Fruit fly (Drosophila melanogaster): Measurements from ENCODE around the gene MED7.

MED7 gene

dm6 chr3R:10760966-10761855, at the start of gene MED7, which contains the start of gene Cap-H2:
Gene MED7 (minus strand): TSS chr3R:10761032.
Gene Cap-H2 (plus strand): TSS chr3R:10761310.
- peak; percentile 36 for TF ChIP-seq Clk (GFP tag; optimal IDR thresholded peaks at IDR 0.05)
- TF ChIP-seq Hr96 (GFP tag; optimal IDR thresholded peaks at IDR 0.05): peak; percentile 76
- TF ChIP-seq pad (GFP tag; optimal IDR thresholded peaks at IDR 0.05): peak; percentile 68
- TF ChIP-seq CG14711 (tag; optimal IDR thresholded peaks at IDR 0.05): peak; percentile 65
- TF ChIP-seq CG11617 (GFP tag; optimal IDR thresholded peaks at IDR 0.05): peak; percentile 50
- TF ChIP-seq bab1 (GFP tag; optimal IDR thresholded peaks at IDR 0.05): peak; percentile 76
- peak; percentile 51 for TF ChIP-seq CG7101 (tag; optimal IDR thresholded peaks at IDR 0.05)
- TF ChIP-seq CG12768 (GFP tag; optimal IDR thresholded peaks at IDR 0.05): no peak
- TF ChIP-seq tj (GFP tag; optimal IDR thresholded peaks at IDR 0.05): peak; percentile 28
- TF ChIP-seq kay (GFP tag; ENCODE audit: borderline replicate concordance): peak; percentile 56
- TF ChIP-seq toe (GFP tag; optimal IDR thresholded peaks at IDR 0.05): peak; percentile 92
- TF ChIP-seq CG7045 (GFP tag; optimal IDR thresholded peaks at IDR 0.05): peak; percentile 79
- peak; percentile 79 for TF ChIP-seq CG1620 (GFP tag; optimal IDR thresholded peaks at IDR 0.05)
- peak; percentile 73 for TF ChIP-seq CG5204 (GFP tag; optimal IDR thresholded peaks at IDR 0.05)
- TF ChIP-seq Crg-1 (GFP tag; optimal IDR thresholded peaks at IDR 0.05): peak; percentile 63
- no peak for TF ChIP-seq cnc (optimal IDR thresholded peaks at IDR 0.05)
- TF ChIP-seq cic (GFP tag; optimal IDR thresholded peaks at IDR 0.05): peak; percentile 83
- TF ChIP-seq Mnt (GFP tag; optimal IDR thresholded peaks at IDR 0.05): peak; percentile 72
- TF ChIP-seq CG33017 (tag; optimal IDR thresholded peaks at IDR 0.05): peak; percentile 30
- peak; percentile 53 for TF ChIP-seq ovo (GFP tag; optimal IDR thresholded peaks at IDR 0.05)

- no peak for TF ChIP-seq cnc (optimal IDR thresholded peaks at IDR 0.05)
- TF ChIP-seq CG33017 (tag; optimal IDR thresholded peaks at IDR 0.05): no peak
- TF ChIP-seq Crg-1 (GFP tag; optimal IDR thresholded peaks at IDR 0.05): no peak
- TF ChIP-seq Hr96 (GFP tag; optimal IDR thresholded peaks at IDR 0.05): no peak
- no peak for TF ChIP-seq toe (GFP tag; optimal IDR thresholded peaks at IDR 0.05)
- no peak for TF ChIP-seq kay (GFP tag; ENCODE audit: borderline replicate concordance)
- no peak for TF ChIP-seq bab1 (GFP tag; optimal IDR thresholded peaks at IDR 0.05)
Measured at dm6 chr3R:10803855-10804254, 43.0 kb upstream of the MED7 start, which contains the start of gene CG14692. Gene CG14692 (minus strand): TSS chr3R:10803955.

dm6 chr3R:10792604-10793003, 31.8 kb upstream of the MED7 start, which contains the start of gene CG14687:
Gene CG14687 (plus strand): TSS chr3R:10792904.
- no peak for TF ChIP-seq toe (GFP tag; optimal IDR thresholded peaks at IDR 0.05)
- TF ChIP-seq ovo (GFP tag; optimal IDR thresholded peaks at IDR 0.05): no peak
- TF ChIP-seq kay (GFP tag; ENCODE audit: borderline replicate concordance): no peak
- TF ChIP-seq Crg-1 (GFP tag; optimal IDR thresholded peaks at IDR 0.05): no peak
- TF ChIP-seq CG5204 (GFP tag; optimal IDR thresholded peaks at IDR 0.05): no peak
- TF ChIP-seq CG33017 (tag; optimal IDR thresholded peaks at IDR 0.05): no peak
- TF ChIP-seq CG7045 (GFP tag; optimal IDR thresholded peaks at IDR 0.05): no peak
- TF ChIP-seq Clk (GFP tag; optimal IDR thresholded peaks at IDR 0.05): no peak
- TF ChIP-seq CG14711 (tag; optimal IDR thresholded peaks at IDR 0.05): no peak

DNA sequence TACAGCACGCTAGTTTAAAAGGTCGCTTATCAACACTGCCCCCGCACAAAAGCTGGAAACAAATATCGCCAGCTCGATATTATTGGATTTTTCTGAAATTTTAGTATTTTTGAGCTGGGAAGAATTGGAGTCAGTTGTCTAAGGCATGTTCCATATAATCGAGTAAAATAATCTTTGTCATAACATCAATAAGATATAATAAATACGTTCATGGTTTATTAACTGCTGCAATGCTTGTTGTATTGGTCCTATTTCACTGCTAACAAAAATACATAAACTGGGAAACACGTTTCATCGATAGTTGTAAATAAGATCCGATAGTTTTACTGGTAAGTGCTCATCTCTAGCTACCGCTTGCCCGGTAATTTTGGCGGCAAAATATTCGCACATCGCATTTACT, 27.4 kb upstream of the MED7 start, which contains the start of the genes Art1 and Mcm5:
TSS of gene Art1 (minus strand) at position 41 of the 400 bp plus-strand sequence.
TSS of gene Mcm5 (plus strand) at position 339 of the 400 bp plus-strand sequence.
- TF ChIP-seq cic (GFP tag; optimal IDR thresholded peaks at IDR 0.05) (no peak), CG12768 (GFP tag; optimal IDR thresholded peaks at IDR 0.05) (peak; percentile 2), bab1 (GFP tag; optimal IDR thresholded peaks at IDR 0.05) (peak; percentile 47), CG33017 (tag; optimal IDR thresholded peaks at IDR 0.05) (no peak), Clk (GFP tag; optimal IDR thresholded peaks at IDR 0.05) (peak; percentile 5), CG7101 (tag; optimal IDR thresholded peaks at IDR 0.05) (peak; percentile 33), pad (GFP tag; optimal IDR thresholded peaks at IDR 0.05) (peak; percentile 58), CG5204 (GFP tag; optimal IDR thresholded peaks at IDR 0.05) (peak; percentile 66), tj (GFP tag; optimal IDR thresholded peaks at IDR 0.05) (no peak), toe (GFP tag; optimal IDR thresholded peaks at IDR 0.05) (peak; percentile 73), CG7045 (GFP tag; optimal IDR thresholded peaks at IDR 0.05) (peak; percentile 47), ovo (GFP tag; optimal IDR thresholded peaks at IDR 0.05) (no peak), CG11617 (GFP tag; optimal IDR thresholded peaks at IDR 0.05) (peak; percentile 45), cnc (optimal IDR thresholded peaks at IDR 0.05) (no peak), Hr96 (GFP tag; optimal IDR thresholded peaks at IDR 0.05) (peak; percentile 69), CG1620 (GFP tag; optimal IDR thresholded peaks at IDR 0.05) (peak; percentile 76), CG14711 (tag; optimal IDR thresholded peaks at IDR 0.05) (peak; percentile 38), kay (GFP tag; ENCODE audit: borderline replicate concordance) (peak; percentile 39), Crg-1 (GFP tag; optimal IDR thresholded peaks at IDR 0.05) (peak; percentile 59), Mnt (GFP tag; optimal IDR thresholded peaks at IDR 0.05) (peak; percentile 75)

DNA sequence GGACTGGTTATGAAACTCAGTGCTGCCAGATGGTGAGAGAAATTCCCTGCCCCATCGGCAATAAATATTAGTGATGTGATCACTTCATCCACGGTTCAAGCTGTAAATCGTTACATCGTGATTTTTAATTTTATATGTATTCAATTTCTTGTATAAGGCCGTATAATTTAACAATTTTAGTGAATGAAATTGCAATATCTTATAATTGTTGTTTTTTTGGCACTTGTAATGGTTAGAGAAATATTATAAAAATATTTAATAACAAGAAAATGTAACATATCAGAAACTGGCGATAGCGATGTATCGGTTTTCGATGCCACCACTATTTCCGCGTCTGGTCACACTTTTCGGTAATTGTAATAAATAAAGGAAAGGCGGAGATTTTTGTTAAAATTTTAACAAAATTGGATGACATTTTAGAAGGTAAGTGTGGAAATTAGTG, 23.2 kb upstream of the MED7 start, which contains the start of the genes mRpL37 and Rbp1:
TSS of gene mRpL37 (minus strand) at position 35 of the 442 bp plus-strand sequence.
TSS of gene Rbp1 (plus strand) at position 326 of the 442 bp plus-strand sequence.
- TF ChIP-seq Mnt (GFP tag; optimal IDR thresholded peaks at IDR 0.05) (peak; percentile 69), Clk (GFP tag; optimal IDR thresholded peaks at IDR 0.05) (peak; percentile 28), tj (GFP tag; optimal IDR thresholded peaks at IDR 0.05) (peak; percentile 71), ovo (GFP tag; optimal IDR thresholded peaks at IDR 0.05) (peak; percentile 59), CG1620 (GFP tag; optimal IDR thresholded peaks at IDR 0.05) (peak; percentile 73), CG14711 (tag; optimal IDR thresholded peaks at IDR 0.05) (peak; percentile 71), kay (GFP tag; ENCODE audit: borderline replicate concordance) (peak; percentile 75), cnc (optimal IDR thresholded peaks at IDR 0.05) (no peak), Hr96 (GFP tag; optimal IDR thresholded peaks at IDR 0.05) (no peak), cic (GFP tag; optimal IDR thresholded peaks at IDR 0.05) (no peak), Crg-1 (GFP tag; optimal IDR thresholded peaks at IDR 0.05) (peak; percentile 56), toe (GFP tag; optimal IDR thresholded peaks at IDR 0.05) (peak; percentile 85), pad (GFP tag; optimal IDR thresholded peaks at IDR 0.05) (peak; percentile 60), CG33017 (tag; optimal IDR thresholded peaks at IDR 0.05) (peak; percentile 13), CG5204 (GFP tag; optimal IDR thresholded peaks at IDR 0.05) (peak; percentile 57), CG11617 (GFP tag; optimal IDR thresholded peaks at IDR 0.05) (peak; percentile 71), CG7101 (tag; optimal IDR thresholded peaks at IDR 0.05) (peak; percentile 73), bab1 (GFP tag; optimal IDR thresholded peaks at IDR 0.05) (peak; percentile 77), CG12768 (GFP tag; optimal IDR thresholded peaks at IDR 0.05) (peak; percentile 62), CG7045 (GFP tag; optimal IDR thresholded peaks at IDR 0.05) (peak; percentile 71)

Data from whole organism, adult.